Worm (Caenorhabditis elegans): ENCODE results near the gene Y50D4C.6.

DNA sequence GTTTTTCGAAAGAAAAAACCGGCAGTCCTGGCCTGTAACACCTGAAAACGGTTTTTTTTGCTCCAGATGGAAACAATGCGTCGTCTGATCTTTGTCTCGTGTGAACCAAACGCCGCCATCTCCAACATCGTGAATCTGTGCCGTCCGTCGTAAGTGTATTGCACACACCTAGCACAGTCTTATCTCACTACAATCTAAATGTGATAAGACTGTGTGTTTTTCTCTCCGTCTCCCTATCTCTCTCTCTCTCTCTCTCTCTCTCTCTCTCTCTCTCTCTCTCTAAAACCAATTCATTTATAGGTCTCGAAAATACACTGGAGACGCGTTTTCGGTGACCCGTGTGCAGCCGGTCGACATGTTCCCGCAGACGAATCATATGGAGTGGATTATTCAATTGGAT is 39.1 kb downstream of the Y50D4C.6 start:
- TF ChIP-seq aha-1 (tag; optimal IDR thresholded peaks at IDR 0.05) (no peak), snu-23 (GFP tag; optimal IDR thresholded peaks at IDR 0.05) (peak; percentile 27)
